Fruit fly (Drosophila melanogaster) whole organism, wandering third instar larva: Measurements from ENCODE around the gene Cep135.

Experiments used
- Abd-B ChIP-seq: fragments of >200 bp; optimal IDR thresholded peaks from 2 replicates; lab custom pipeline; 2017; ENCODE audit warnings: missing biosample characterization, missing genetic modification characterization
- CG32264 ChIP-seq: fragments of 200-800 bp; sonication (Bioruptor generic); optimal IDR thresholded peaks from 2 replicates; lab custom pipeline; 2016; ENCODE audit warnings: missing biosample characterization, missing genetic modification characterization
- CG9705 ChIP-seq: fragments of 200-800 bp; sonication (Bioruptor generic); optimal IDR thresholded peaks from 2 replicates; lab custom pipeline; 2018; ENCODE audit warnings: missing biosample characterization, mild to moderate bottlenecking, missing genetic modification characterization
- CrebA ChIP-seq: fragments of 200-800 bp; sonication (Bioruptor generic); optimal IDR thresholded peaks from 2 replicates; lab custom pipeline; 2016; ENCODE audit warnings: missing biosample characterization, mild to moderate bottlenecking, missing genetic modification characterization, borderline replicate concordance
- GATAd ChIP-seq: sonication (Bioruptor generic); optimal IDR thresholded peaks from 2 replicates; lab custom pipeline; 2016; ENCODE audit warnings: missing biosample characterization, missing genetic modification characterization
- HLH106 ChIP-seq: fragments of 200-800 bp; optimal IDR thresholded peaks from 3 replicates; lab custom pipeline; 2019; ENCODE audit warnings: missing biosample characterization, mild to moderate bottlenecking, missing genetic modification characterization, moderate library complexity
- Hr78 ChIP-seq: fragments of >200 bp; optimal IDR thresholded peaks from 2 replicates; lab custom pipeline; 2017; ENCODE audit warnings: missing biosample characterization, missing genetic modification characterization
- Mio ChIP-seq: sonication (Bioruptor generic); optimal IDR thresholded peaks from 2 replicates; lab custom pipeline; 2016; ENCODE audit warnings: missing biosample characterization, missing genetic modification characterization
- Myc ChIP-seq: fragments of >200 bp; optimal IDR thresholded peaks from 2 replicates; lab custom pipeline; 2017
- N ChIP-seq: fragments of >200 bp; optimal IDR thresholded peaks from 2 replicates; lab custom pipeline; 2018; ENCODE audit warnings: missing biosample characterization, missing external identifiers, missing genetic modification characterization
- Rel ChIP-seq, 2 experiments: fragments of 200-800 bp; sonication (Bioruptor generic) in 1 of 2; optimal IDR thresholded peaks; 2 replicates in 1 of 2; 3 replicates in 1 of 2; lab custom pipeline; 2016 to 2019; ENCODE audit warnings: mild to moderate bottlenecking in 2 of 2, missing biosample characterization in 2 of 2, missing genetic modification characterization in 2 of 2, moderate library complexity in 1 of 2
- Sp1 ChIP-seq: fragments of 200-800 bp; sonication (Bioruptor generic); optimal IDR thresholded peaks from 3 replicates; lab custom pipeline; 2019; ENCODE audit warnings: missing biosample characterization, mild to moderate bottlenecking, missing genetic modification characterization, moderate library complexity
- Vsx2 ChIP-seq: fragments of 200-300, 225-300 bp; sonication (Bioruptor generic); optimal IDR thresholded peaks from 2 replicates; lab custom pipeline; 2018; ENCODE audit warnings: missing biosample characterization, missing genetic modification characterization; ENCODE audit not compliant: partially characterized antibody
- dmrt93B ChIP-seq: fragments of 200-800 bp; sonication (Bioruptor generic); optimal IDR thresholded peaks from 2 replicates; lab custom pipeline; 2018; ENCODE audit warnings: missing biosample characterization, mild to moderate bottlenecking, missing genetic modification characterization
- dsf ChIP-seq: sonication (Bioruptor generic); optimal IDR thresholded peaks from 2 replicates; lab custom pipeline; 2016; ENCODE audit warnings: missing biosample characterization, missing genetic modification characterization, borderline replicate concordance
- foxo ChIP-seq, 2 experiments: fragments of 200-800 bp; sonication (Bioruptor generic); optimal IDR thresholded peaks; 2 replicates in 1 of 2; 3 replicates in 1 of 2; lab custom pipeline; 2016 to 2017; ENCODE audit warnings: missing biosample characterization in 2 of 2, missing genetic modification characterization in 2 of 2
- fru ChIP-seq: fragments of 200-800 bp; sonication (Bioruptor generic); optimal IDR thresholded peaks from 3 replicates; lab custom pipeline; 2016; ENCODE audit warnings: missing biosample characterization, mild to moderate bottlenecking, missing genetic modification characterization
- h ChIP-seq: fragments of 200-800 bp; sonication (Bioruptor generic); optimal IDR thresholded peaks from 3 replicates; lab custom pipeline; 2016; ENCODE audit warnings: missing biosample characterization, mild to moderate bottlenecking, missing genetic modification characterization
- jim ChIP-seq: fragments of 175-275, 200-325 bp; sonication (Bioruptor generic); optimal IDR thresholded peaks from 2 replicates; lab custom pipeline; 2016; ENCODE audit warnings: missing biosample characterization, mild to moderate bottlenecking, missing genetic modification characterization
- lola ChIP-seq: fragments of >200 bp; optimal IDR thresholded peaks from 2 replicates; lab custom pipeline; 2017; ENCODE audit warnings: missing biosample characterization, missing genetic modification characterization
- psq ChIP-seq: fragments of 200-800 bp; sonication (Bioruptor generic); optimal IDR thresholded peaks from 3 replicates; lab custom pipeline; 2017; ENCODE audit warnings: missing biosample characterization, mild to moderate bottlenecking, missing genetic modification characterization, moderate library complexity
- rgr ChIP-seq: fragments of 200-800 bp; sonication (Bioruptor generic); optimal IDR thresholded peaks from 3 replicates; lab custom pipeline; 2016; ENCODE audit warnings: missing biosample characterization, mild to moderate bottlenecking, missing genetic modification characterization
- sage ChIP-seq: fragments of 200-800 bp; sonication (Bioruptor generic); optimal IDR thresholded peaks from 2 replicates; lab custom pipeline; 2016; ENCODE audit warnings: missing biosample characterization, mild to moderate bottlenecking, missing genetic modification characterization
- sv ChIP-seq: fragments of 200-800 bp; sonication (Bioruptor generic); optimal IDR thresholded peaks from 3 replicates; lab custom pipeline; 2016; ENCODE audit warnings: missing biosample characterization, missing genetic modification characterization
- tai ChIP-seq: sonication (Bioruptor generic); optimal IDR thresholded peaks from 2 replicates; lab custom pipeline; 2016; ENCODE audit warnings: missing biosample characterization, missing genetic modification characterization
- usp ChIP-seq: fragments of >200 bp; optimal IDR thresholded peaks from 2 replicates; lab custom pipeline; 2017; ENCODE audit warnings: missing biosample characterization, missing genetic modification characterization
- woc ChIP-seq: sonication (Bioruptor generic); optimal IDR thresholded peaks from 2 replicates; lab custom pipeline; 2016; ENCODE audit warnings: missing biosample characterization, mild to moderate bottlenecking, missing genetic modification characterization

The Cep135 gene

DNA sequence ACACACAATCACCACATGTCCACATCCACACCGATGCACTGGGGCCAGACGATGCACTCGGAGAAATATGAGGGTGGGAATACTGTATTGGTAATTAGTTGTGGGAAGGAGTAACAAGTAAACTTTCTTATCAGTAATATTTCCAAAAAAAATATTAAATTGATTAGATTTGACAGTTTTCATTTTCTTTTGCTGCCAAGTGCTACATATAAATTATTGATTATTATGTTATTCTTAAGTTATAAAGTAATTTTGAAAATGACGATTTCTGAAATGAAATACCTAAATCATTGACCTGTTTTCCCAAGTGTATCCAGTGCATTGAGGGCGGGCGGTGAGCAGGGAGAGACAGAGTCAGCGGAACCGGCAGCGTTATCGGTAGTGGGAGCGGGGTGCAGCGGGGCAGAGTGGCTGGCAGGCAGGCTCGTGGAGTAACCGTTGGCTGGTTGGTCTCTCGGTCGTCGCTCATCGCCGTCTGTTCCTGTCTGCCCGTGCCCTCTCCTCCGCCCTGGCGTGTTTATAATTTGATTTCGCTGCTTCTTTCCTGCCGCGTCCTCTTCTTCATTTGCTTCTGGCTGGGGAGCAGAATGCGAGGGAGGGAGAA lies 8.7 kb upstream of the Cep135 start (continued):
- peak; percentile 94 for TF ChIP-seq dmrt93B (GFP tag; lab: Kevin White, UChicago)
- TF ChIP-seq Abd-B (GFP tag; lab: Kevin White, UChicago) = no peak
- peak; percentile 97 for TF ChIP-seq Sp1 (GFP tag; lab: Kevin White, UChicago)
- TF ChIP-seq HLH106 (tag; lab: Kevin White, UChicago) = peak; percentile 96
- peak; percentile 61 for TF ChIP-seq sage
- peak in 1 of 2 experiments; percentile 95 for TF ChIP-seq foxo (GFP tag; optimal IDR thresholded peaks at IDR 0.05; lab: Kevin White, UChicago)
- no peak for TF ChIP-seq jim (GFP tag; lab: Kevin White, UChicago)
- TF ChIP-seq fru = peak; percentile 95
- TF ChIP-seq Hr78 (GFP tag; lab: Kevin White, UChicago) = no peak

DNA sequence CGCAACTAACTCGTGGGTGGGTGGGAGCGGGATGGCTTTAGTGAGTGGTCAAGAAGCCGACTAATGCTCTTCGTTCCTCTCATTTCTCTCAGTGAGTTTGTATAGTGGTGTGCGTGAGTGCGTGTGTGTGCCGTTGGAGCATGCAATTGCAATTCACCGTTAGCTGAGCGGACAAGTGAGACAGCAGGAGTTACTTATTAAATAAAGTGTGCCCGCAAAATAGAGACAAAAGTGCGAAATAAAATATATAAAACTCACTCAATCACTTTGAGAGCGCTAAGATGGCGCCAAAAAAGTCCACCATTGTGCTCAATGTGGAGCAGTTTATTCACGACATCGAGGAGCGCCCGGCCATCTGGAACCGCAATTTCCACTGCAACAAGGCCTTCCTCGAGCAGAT lies 8.0 kb upstream of the Cep135 start:
- TF ChIP-seq jim (GFP tag; lab: Kevin White, UChicago) = no peak
- no peak for TF ChIP-seq HLH106 (tag; lab: Kevin White, UChicago)
- TF ChIP-seq woc (GFP tag; lab: Kevin White, UChicago) = no peak
- TF ChIP-seq Myc (lab: Kevin White, UChicago) = no peak
- TF ChIP-seq sage = no peak
- TF ChIP-seq Rel (GFP tag; optimal IDR thresholded peaks at IDR 0.05; lab: Kevin White, UChicago) = no peak
- no peak for TF ChIP-seq Rel (tag; optimal IDR thresholded peaks at IDR 0.05; lab: Kevin White, UChicago)
- TF ChIP-seq Vsx2 = no peak
- TF ChIP-seq N (GFP tag; lab: Kevin White, UChicago) = no peak
- TF ChIP-seq dsf (GFP tag; lab: Kevin White, UChicago) = no peak
- no peak for TF ChIP-seq CG32264
- TF ChIP-seq rgr (GFP tag; lab: Kevin White, UChicago) = no peak
- TF ChIP-seq GATAd (GFP tag; lab: Kevin White, UChicago) = no peak

DNA sequence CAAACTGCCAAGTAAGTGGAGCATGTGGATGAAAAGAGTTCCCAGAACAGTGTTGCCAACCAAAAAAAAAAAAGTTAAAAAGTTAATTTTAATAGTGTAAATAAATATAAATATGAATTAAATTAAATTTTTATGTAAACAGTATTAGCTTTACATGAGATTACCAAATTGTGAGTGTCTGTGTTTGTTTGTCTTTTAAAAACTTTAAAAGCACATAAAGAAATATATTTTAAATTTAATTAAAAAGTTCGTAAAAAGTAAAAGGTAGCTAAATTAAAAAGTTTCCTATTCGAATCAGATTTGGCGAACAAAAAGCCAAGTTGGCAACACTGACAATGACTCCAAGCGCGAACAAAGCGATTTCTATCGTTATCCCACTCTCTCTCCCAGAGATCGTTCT lies 7.6 kb upstream of the Cep135 start:
- TF ChIP-seq HLH106 (tag; lab: Kevin White, UChicago) (peak; percentile 40), Myc (lab: Kevin White, UChicago) (peak; percentile 47), sage (no peak), Abd-B (GFP tag; lab: Kevin White, UChicago) (no peak)

DNA sequence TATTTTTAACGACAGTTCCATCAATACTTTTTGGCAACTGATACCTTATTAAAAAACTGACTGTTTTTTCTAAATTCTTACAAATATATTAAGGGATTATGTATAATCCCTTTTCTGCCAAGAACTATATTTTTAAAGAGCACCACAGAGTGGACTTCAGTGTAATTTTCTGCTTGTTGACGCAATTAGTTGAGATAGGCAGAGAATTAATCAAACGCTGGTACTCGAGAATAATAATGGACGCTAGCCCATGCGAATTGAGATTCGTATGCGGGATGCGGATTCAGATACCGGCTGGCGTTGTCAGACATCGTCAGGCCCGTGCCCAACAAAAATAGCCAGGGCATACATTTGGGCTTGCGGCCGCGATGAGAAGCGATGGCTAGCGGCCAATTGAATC lies 3.3 kb upstream of the Cep135 start, which contains the start of gene CG13458:
TSS of gene CG13458 (plus strand) at position 301 of the 400 bp plus-strand sequence.
- TF ChIP-seq lola (GFP tag; lab: Kevin White, UChicago) (no peak), sage (no peak), Vsx2 (no peak), usp (no peak), jim (GFP tag; lab: Kevin White, UChicago) (no peak), psq (no peak), tai (GFP tag; lab: Kevin White, UChicago) (no peak), fru (no peak), Rel (GFP tag; optimal IDR thresholded peaks at IDR 0.05; lab: Kevin White, UChicago) (no peak), Rel (tag; optimal IDR thresholded peaks at IDR 0.05; lab: Kevin White, UChicago) (no peak), sv (no peak), h (no peak), CG9705 (no peak), foxo (GFP tag; optimal IDR thresholded peaks at IDR 0.05; lab: Kevin White, UChicago) (no peak), Mio (GFP tag; lab: Kevin White, UChicago) (no peak), Myc (lab: Kevin White, UChicago) (no peak), CG32264 (no peak), N (GFP tag; lab: Kevin White, UChicago) (no peak), Hr78 (GFP tag; lab: Kevin White, UChicago) (no peak), CrebA (GFP tag; lab: Kevin White, UChicago) (no peak)

DNA sequence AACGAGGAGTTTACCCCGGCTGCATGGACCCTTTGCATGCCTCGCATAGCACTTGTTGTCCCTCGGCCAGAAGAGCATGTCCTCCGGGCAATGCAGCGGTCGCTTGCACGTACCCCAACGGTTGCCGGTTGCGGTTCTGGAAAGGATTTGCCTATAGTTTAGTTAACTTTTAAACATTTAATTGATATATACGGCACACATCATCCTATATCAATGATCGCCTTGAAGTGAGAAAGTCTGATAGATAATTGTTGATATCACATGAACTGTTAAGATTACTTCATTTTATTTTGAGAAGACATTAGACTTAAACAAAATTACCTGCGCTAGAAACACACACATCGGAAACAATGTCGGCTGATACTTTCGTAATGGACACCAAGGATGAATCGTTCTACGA lies 4.7 kb downstream of the Cep135 start, which contains the start of gene CG32847:
TSS of gene CG32847 (plus strand) at position 301 of the 400 bp plus-strand sequence.
- TF ChIP-seq sage (no peak), N (GFP tag; lab: Kevin White, UChicago) (no peak), CrebA (GFP tag; lab: Kevin White, UChicago) (no peak), usp (no peak)
- TF ChIP-seq, all 38 proteins: peak for 0

DNA sequence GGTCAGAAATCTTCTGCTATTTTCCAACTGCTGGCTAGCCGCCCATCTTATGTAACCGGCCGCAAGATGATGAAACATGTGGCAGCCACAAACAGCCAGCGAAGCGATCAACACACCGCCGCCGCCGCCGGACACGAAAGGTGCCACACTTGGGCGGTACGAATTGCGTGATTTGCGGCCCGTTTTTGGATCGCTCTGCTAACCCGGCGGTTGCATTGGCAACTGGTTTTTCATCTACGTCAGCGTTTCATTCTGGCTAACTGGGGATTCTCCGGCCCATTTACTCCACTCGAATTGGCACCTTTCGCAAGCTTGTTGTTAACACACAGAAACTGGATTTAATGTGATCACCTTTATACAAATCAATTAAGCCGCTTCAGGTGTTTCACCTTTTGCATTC lies 7.2 kb downstream of the Cep135 start:
- TF ChIP-seq CG32264 (no peak), Rel (GFP tag; optimal IDR thresholded peaks at IDR 0.05; lab: Kevin White, UChicago) (no peak), Rel (tag; optimal IDR thresholded peaks at IDR 0.05; lab: Kevin White, UChicago) (peak; percentile 56)
